Worm (Caenorhabditis elegans) whole organism, early embryonic: ENCODE results near the gene R06F6.8.

Experiments
- aly-1 ChIP-seq: sonication (generic microtip); optimal IDR thresholded peaks from 2 replicates; lab custom pipeline; 2016; ENCODE audit warnings: missing genetic modification characterization, missing compliant biosample characterization
- ama-1 ChIP-seq: fragments of 150-350 bp; optimal IDR thresholded peaks from 2 replicates; lab custom pipeline; 2014
- ceh-13 ChIP-seq: fragments of 200-800 bp; sonication (Bioruptor generic); optimal IDR thresholded peaks from 2 replicates; lab custom pipeline; 2018; ENCODE audit warnings: mild to moderate bottlenecking, missing genetic modification characterization, missing compliant biosample characterization
- ceh-36 ChIP-seq: sonication (generic microtip); optimal IDR thresholded peaks from 2 replicates; lab custom pipeline; 2016; ENCODE audit warnings: missing genetic modification characterization, inconsistent platforms, missing compliant biosample characterization
- ets-7 ChIP-seq: sonication (generic microtip); optimal IDR thresholded peaks from 2 replicates; lab custom pipeline; 2016; ENCODE audit warnings: missing genotype, missing genetic modification characterization, missing compliant biosample characterization
- flt-1 ChIP-seq: fragments of 200-800 bp; sonication (Bioruptor generic); IDR thresholded peaks from 2 replicates; pipeline ENCODE4 v1.3.6; 2022; ENCODE audit warnings: missing genetic modification characterization, missing compliant biosample characterization
- hmbx-1 ChIP-seq: sonication (generic microtip); optimal IDR thresholded peaks from 2 replicates; lab custom pipeline; 2016; ENCODE audit warnings: mild to moderate bottlenecking, missing genetic modification characterization, missing compliant biosample characterization
- pes-1 ChIP-seq: fragments of 200-800 bp; sonication (Bioruptor generic); IDR thresholded peaks from 2 replicates; pipeline ENCODE4 v1.3.6; 2022; ENCODE audit warnings: missing genetic modification reagents, missing genetic modification characterization, missing compliant biosample characterization
- tbx-11 ChIP-seq: fragments of 200-800 bp; sonication (Bioruptor generic); IDR thresholded peaks from 2 replicates; pipeline ENCODE4 v1.3.6; 2022; ENCODE audit warnings: missing genetic modification characterization, missing compliant biosample characterization
- tra-4 ChIP-seq: sonication (generic microtip); optimal IDR thresholded peaks from 2 replicates; lab custom pipeline; 2017; ENCODE audit warnings: missing genetic modification characterization, missing compliant biosample characterization

DNA sequence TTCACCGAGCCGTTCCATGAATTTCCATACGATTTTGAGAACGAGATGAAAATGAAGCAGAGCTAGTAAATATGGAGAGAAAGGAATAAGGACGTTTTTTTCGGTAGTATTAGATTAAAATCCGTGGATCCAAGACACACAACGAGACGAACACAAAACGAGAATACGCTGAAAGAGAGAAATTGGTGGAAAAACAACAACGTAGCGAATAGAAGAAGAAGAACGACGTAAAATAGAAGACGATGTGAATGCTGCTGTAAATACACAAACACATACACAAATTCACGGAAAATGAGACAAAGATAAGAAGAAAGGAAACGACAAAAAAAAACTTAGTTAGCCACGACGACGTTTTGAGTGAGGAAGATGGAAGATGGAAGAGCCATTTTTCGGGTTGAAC, 14.9 kb upstream of the R06F6.8 start:
- TF ChIP-seq hmbx-1 (tag; lab: Kevin White, UChicago) (no peak), tbx-11 (GFP tag; lab: Robert Waterston, UW) (no peak), ceh-36 (tag; lab: Kevin White, UChicago) (no peak), ets-7 (no peak), pes-1 (GFP tag; lab: Robert Waterston, UW) (no peak), ceh-13 (GFP tag; lab: Kevin White, UChicago) (no peak), flt-1 (GFP tag; lab: Robert Waterston, UW) (no peak), aly-1 (no peak), ama-1 (lab: Kevin White, UChicago) (no peak), tra-4 (tag; lab: Kevin White, UChicago) (no peak)
